Worm (Caenorhabditis elegans): ENCODE results near the gene dsh-1.
A peak's percentile ranks its signal among the peaks of the same experiment; 100 is the strongest.

The dsh-1 gene

ce11 chrII:5182451-5182850 lies 42.7 kb downstream of the dsh-1 start (continued):
- no peak for TF ChIP-seq F52B5.7 (tag; optimal IDR thresholded peaks at IDR 0.05)
- no peak for TF ChIP-seq sdz-38 (tag; optimal IDR thresholded peaks at IDR 0.05)
- peak; percentile 80 for TF ChIP-seq let-526 (GFP tag; IDR thresholded peaks at IDR 0.05)
- no peak for TF ChIP-seq Y95B8A.8 (GFP tag; IDR thresholded peaks at IDR 0.05)
- TF ChIP-seq F33H1.4 (GFP tag; IDR thresholded peaks at IDR 0.05): no peak
- TF ChIP-seq C17E4.6 (GFP tag; IDR thresholded peaks at IDR 0.05): no peak
- TF ChIP-seq madf-6 (GFP tag; IDR thresholded peaks at IDR 0.05): peak; percentile 20; the same call in 1 of the 2 replicates
- TF ChIP-seq mxl-1 (tag; optimal IDR thresholded peaks at IDR 0.05): no peak
- peak; percentile 63 for TF ChIP-seq ceh-27 (GFP tag; optimal IDR thresholded peaks at IDR 0.05)
- no peak for TF ChIP-seq T26A5.8 (tag; optimal IDR thresholded peaks at IDR 0.05)
- no peak for TF ChIP-seq ceh-100 (GFP tag; IDR thresholded peaks at IDR 0.05)
- TF ChIP-seq dpl-1 (GFP tag; optimal IDR thresholded peaks at IDR 0.05): no peak
- TF ChIP-seq K12H6.12 (tag; optimal IDR thresholded peaks at IDR 0.05): peak; percentile 52
- TF ChIP-seq B0019.2 (GFP tag; conservative IDR thresholded peaks at IDR 0.05): no peak
- peak; percentile 64 for TF ChIP-seq chd-7 (tag; optimal IDR thresholded peaks at IDR 0.05)
- no peak for TF ChIP-seq nfya-2 (GFP tag; IDR thresholded peaks at IDR 0.05)
- no peak for TF ChIP-seq F39B2.1 (GFP tag; IDR thresholded peaks at IDR 0.05)
- no peak for TF ChIP-seq hlh-26 (GFP tag; conservative IDR thresholded peaks at IDR 0.05)
- no peak for TF ChIP-seq Y67H2A.10 (GFP tag; conservative IDR thresholded peaks at IDR 0.05)
- TF ChIP-seq lin-54 (GFP tag; optimal IDR thresholded peaks at IDR 0.05): peak; percentile 20
- TF ChIP-seq tbp1 (GFP tag; optimal IDR thresholded peaks at IDR 0.05): peak; percentile 46
- TF ChIP-seq B0261.1 (tag; optimal IDR thresholded peaks at IDR 0.05): no peak
- TF ChIP-seq snpc-3.4 (tag; optimal IDR thresholded peaks at IDR 0.05): no peak
- TF ChIP-seq ZK185.1 (tag; optimal IDR thresholded peaks at IDR 0.05; ENCODE audit: poor library complexity, severe bottlenecking): peak; percentile 75
- no peak for TF ChIP-seq efl-1 (GFP tag; optimal IDR thresholded peaks at IDR 0.05)
- TF ChIP-seq lin-35 (GFP tag; optimal IDR thresholded peaks at IDR 0.05): peak in 1 of 3 experiments; percentile 60
- no peak for TF ChIP-seq F37B4.10 (GFP tag; IDR thresholded peaks at IDR 0.05)
- TF ChIP-seq B0035.1 (tag; optimal IDR thresholded peaks at IDR 0.05): no peak
- TF ChIP-seq ztf-6 (GFP tag; IDR thresholded peaks at IDR 0.05): no peak
- peak; percentile 92 for TF ChIP-seq nhr-80 (tag; optimal IDR thresholded peaks at IDR 0.05)
- 0 out of 2 replicates have a peak, but pooled peaks have one; percentile 50 for TF ChIP-seq K11D2.4 (GFP tag; IDR thresholded peaks at IDR 0.05)
- no peak for TF ChIP-seq D2030.7 (GFP tag; IDR thresholded peaks at IDR 0.05)
- no peak for TF ChIP-seq Y56A3A.18 (GFP tag; IDR thresholded peaks at IDR 0.05)
- peak; percentile 72 for TF ChIP-seq lin-40 (tag; optimal IDR thresholded peaks at IDR 0.05)
- TF ChIP-seq F22D6.2 (tag; optimal IDR thresholded peaks at IDR 0.05): no peak
- TF ChIP-seq ccch-3 (GFP tag; optimal IDR thresholded peaks at IDR 0.05): no peak
- no peak for TF ChIP-seq rec-8 (tag; optimal IDR thresholded peaks at IDR 0.05)
- TF ChIP-seq attf-3 (GFP tag; conservative IDR thresholded peaks at IDR 0.05): no peak
- TF ChIP-seq egl-18 (GFP tag; IDR thresholded peaks at IDR 0.05): no peak
- no peak for TF ChIP-seq F57C9.4 (tag; optimal IDR thresholded peaks at IDR 0.05)
- peak; percentile 22 for TF ChIP-seq madf-10 (tag; optimal IDR thresholded peaks at IDR 0.05)
- TF ChIP-seq mcd-1 (GFP tag; IDR thresholded peaks at IDR 0.05): peak; percentile 50
- TF ChIP-seq madf-3 (GFP tag; IDR thresholded peaks at IDR 0.05): no peak
- TF ChIP-seq ceh-40 (GFP tag; IDR thresholded peaks at IDR 0.05): no peak
- no peak for TF ChIP-seq rpc-1 (optimal IDR thresholded peaks at IDR 0.05)
- no peak for TF ChIP-seq rpc-1 (tag; optimal IDR thresholded peaks at IDR 0.05)
- no peak for TF ChIP-seq dpff-1 (tag; optimal IDR thresholded peaks at IDR 0.05)
- peak; percentile 54 for TF ChIP-seq attf-5 (GFP tag; optimal IDR thresholded peaks at IDR 0.05)
- TF ChIP-seq F57A8.1 (GFP tag; optimal IDR thresholded peaks at IDR 0.05): no peak
- TF ChIP-seq lin-26 (GFP tag; IDR thresholded peaks at IDR 0.05): 0 out of 2 replicates have a peak, but pooled peaks have one; percentile 24

Data from whole organism, young adult.